Worm (Caenorhabditis elegans) whole organism, L3 larva: ENCODE measurements around the gene tgn-38.

Experiments used
- ZK546.5 ChIP-seq: sonication (generic microtip); optimal IDR thresholded peaks from 2 replicates; lab custom pipeline; 2017; ENCODE audit warnings: missing biosample characterization, missing genetic modification characterization
- aly-2 ChIP-seq: fragments of 150-350 bp; optimal IDR thresholded peaks from 2 replicates; lab custom pipeline; 2014; ENCODE audit warnings: missing biosample characterization, missing genetic modification characterization
- ama-1 ChIP-seq: fragments of 150-350 bp; optimal IDR thresholded peaks from 2 replicates; lab custom pipeline; 2018
- ceh-16 ChIP-seq: sonication (generic microtip); optimal IDR thresholded peaks from 2 replicates; lab custom pipeline; 2017; ENCODE audit warnings: missing biosample characterization, missing genetic modification characterization
- ceh-82 ChIP-seq: fragments of 150-350 bp; optimal IDR thresholded peaks from 2 replicates; lab custom pipeline; 2014; ENCODE audit warnings: missing biosample characterization, missing genetic modification characterization
- ceh-9 ChIP-seq: sonication (generic microtip); optimal IDR thresholded peaks from 2 replicates; lab custom pipeline; 2018; ENCODE audit warnings: missing biosample characterization, missing genetic modification characterization
- daf-12 ChIP-seq: fragments of 150-350 bp; optimal IDR thresholded peaks from 2 replicates; lab custom pipeline; 2014; ENCODE audit warnings: missing biosample characterization, missing genetic modification reagents, missing genetic modification characterization
- egl-27 ChIP-seq: sonication (generic microtip); optimal IDR thresholded peaks from 4 replicates; lab custom pipeline; 2017; ENCODE audit warnings: missing biosample characterization, missing genetic modification reagents, missing genetic modification characterization
- egl-5 ChIP-seq: fragments of 150-350 bp; optimal IDR thresholded peaks from 2 replicates; lab custom pipeline; 2017; ENCODE audit warnings: missing biosample characterization, missing genetic modification reagents, missing genetic modification characterization, inconsistent platforms
- elt-1 ChIP-seq: fragments of 150-350 bp; optimal IDR thresholded peaks from 2 replicates; lab custom pipeline; 2014; ENCODE audit warnings: missing biosample characterization, missing genetic modification characterization
- elt-2 ChIP-seq: sonication (generic microtip); optimal IDR thresholded peaks from 2 replicates; lab custom pipeline; 2016; ENCODE audit warnings: missing genetic modification reagents, mild to moderate bottlenecking, missing genetic modification characterization, missing compliant biosample characterization
- eor-1 ChIP-seq, 2 experiments: fragments of 150-350 bp; optimal IDR thresholded peaks; 2 replicates each; lab custom pipeline; 2014 to 2018; ENCODE audit warnings: missing biosample characterization in 2 of 2, missing genetic modification characterization in 2 of 2
- fkh-10 ChIP-seq: sonication (generic microtip); optimal IDR thresholded peaks from 2 replicates; lab custom pipeline; 2017; ENCODE audit warnings: missing biosample characterization, missing genetic modification reagents, missing genetic modification characterization
- fkh-2 ChIP-seq: fragments of 150-350 bp; optimal IDR thresholded peaks from 2 replicates; lab custom pipeline; 2014; ENCODE audit warnings: missing biosample characterization, missing genetic modification reagents, missing genetic modification characterization
- fos-1 ChIP-seq: fragments of 150-350 bp; optimal IDR thresholded peaks from 2 replicates; lab custom pipeline; 2014; ENCODE audit warnings: missing biosample characterization, missing genetic modification characterization
- hmg-11 ChIP-seq: sonication (generic microtip); optimal IDR thresholded peaks from 2 replicates; lab custom pipeline; 2016; ENCODE audit warnings: missing genetic modification characterization, missing compliant biosample characterization
- mdl-1 ChIP-seq: fragments of 150-350 bp; optimal IDR thresholded peaks from 2 replicates; lab custom pipeline; 2014; ENCODE audit warnings: missing biosample characterization, missing genetic modification characterization
- mml-1 ChIP-seq: fragments of 150-350 bp; sonication (generic microtip); optimal IDR thresholded peaks from 3 replicates; lab custom pipeline; 2014; ENCODE audit warnings: missing biosample characterization, missing genetic modification characterization
- nfya-1 ChIP-seq: sonication (generic microtip); optimal IDR thresholded peaks from 2 replicates; lab custom pipeline; 2017; ENCODE audit warnings: missing genetic modification characterization, mild to moderate bottlenecking, missing compliant biosample characterization, antibody characterized with exemption, moderate library complexity; ENCODE audit not compliant: insufficient read depth
- nhr-11 ChIP-seq: fragments of 150-350 bp; optimal IDR thresholded peaks from 2 replicates; lab custom pipeline; 2014; ENCODE audit warnings: missing biosample characterization, missing genetic modification characterization
- nhr-12 ChIP-seq: fragments of 150-350 bp; optimal IDR thresholded peaks from 2 replicates; lab custom pipeline; 2014; ENCODE audit warnings: missing biosample characterization, missing genetic modification characterization
- nhr-23 ChIP-seq: fragments of 150-350 bp; optimal IDR thresholded peaks from 2 replicates; lab custom pipeline; 2014; ENCODE audit warnings: missing biosample characterization, missing genetic modification reagents, missing genetic modification characterization
- nhr-237 ChIP-seq: fragments of 150-350 bp; optimal IDR thresholded peaks from 2 replicates; lab custom pipeline; 2014; ENCODE audit warnings: missing biosample characterization, missing genetic modification characterization
- nhr-28 ChIP-seq: fragments of 150-350 bp; optimal IDR thresholded peaks from 2 replicates; lab custom pipeline; 2014; ENCODE audit warnings: missing biosample characterization, missing genetic modification characterization
- nhr-43 ChIP-seq: sonication (generic microtip); optimal IDR thresholded peaks from 2 replicates; lab custom pipeline; 2016; ENCODE audit warnings: mild to moderate bottlenecking, missing genetic modification characterization, missing compliant biosample characterization; ENCODE audit not compliant: poor library complexity, severe bottlenecking
- nhr-67 ChIP-seq: fragments of 150-350 bp; optimal IDR thresholded peaks from 2 replicates; lab custom pipeline; 2014; ENCODE audit warnings: missing biosample characterization, missing genetic modification characterization
- nhr-77 ChIP-seq: fragments of 150-350 bp; optimal IDR thresholded peaks from 2 replicates; lab custom pipeline; 2014; ENCODE audit warnings: missing biosample characterization, missing genetic modification characterization
- pha-4 ChIP-seq: fragments of 150-350 bp; optimal IDR thresholded peaks from 2 replicates; lab custom pipeline; 2014; ENCODE audit warnings: missing biosample characterization, missing genetic modification reagents, missing genetic modification characterization
- pqm-1 ChIP-seq: fragments of 150-350 bp; optimal IDR thresholded peaks from 2 replicates; lab custom pipeline; 2017; ENCODE audit warnings: missing biosample characterization, missing genetic modification characterization, inconsistent platforms
- sea-2 ChIP-seq: fragments of 150-350 bp; sonication (generic microtip); optimal IDR thresholded peaks from 4 replicates; lab custom pipeline; 2014; ENCODE audit warnings: missing biosample characterization, missing genetic modification reagents, missing genetic modification characterization
- skn-1 ChIP-seq: fragments of 150-350 bp; optimal IDR thresholded peaks from 2 replicates; lab custom pipeline; 2014; ENCODE audit warnings: missing biosample characterization, missing genetic modification characterization
- snpc-4 ChIP-seq: fragments of 150-350 bp; optimal IDR thresholded peaks from 2 replicates; lab custom pipeline; 2014; ENCODE audit warnings: missing biosample characterization, missing genetic modification characterization
- tbx-2 ChIP-seq: sonication (generic microtip); optimal IDR thresholded peaks from 2 replicates; lab custom pipeline; 2016; ENCODE audit warnings: mild to moderate bottlenecking, missing genetic modification characterization, missing compliant biosample characterization
- unc-39 ChIP-seq: sonication (generic microtip); optimal IDR thresholded peaks from 4 replicates; lab custom pipeline; 2017; ENCODE audit warnings: missing biosample characterization, missing genetic modification characterization
- unc-62 ChIP-seq: fragments of 150-350 bp; sonication (generic microtip); optimal IDR thresholded peaks from 4 replicates; lab custom pipeline; 2014; ENCODE audit warnings: missing biosample characterization, missing genetic modification reagents, missing genetic modification characterization
- zag-1 ChIP-seq: fragments of 150-350 bp; optimal IDR thresholded peaks from 2 replicates; lab custom pipeline; 2014; ENCODE audit warnings: missing biosample characterization, missing genetic modification characterization
- ztf-11 ChIP-seq: fragments of 150-350 bp; optimal IDR thresholded peaks from 2 replicates; lab custom pipeline; 2014; ENCODE audit warnings: missing biosample characterization, missing genetic modification characterization
- ztf-4 ChIP-seq: fragments of 150-350 bp; optimal IDR thresholded peaks from 2 replicates; lab custom pipeline; 2014; ENCODE audit warnings: missing biosample characterization, missing genetic modification characterization

tgn-38 gene

ce11 chrIV:12029074-12029473 lies at the start of gene tgn-38:
Gene tgn-38, minus strand, starts transcription at chrIV:12029174.
- TF ChIP-seq unc-62 (GFP tag; lab: Kevin White, UChicago), result no peak
- no peak for TF ChIP-seq nhr-28
- no peak for TF ChIP-seq nhr-67 (tag; lab: Kevin White, UChicago)
- TF ChIP-seq fkh-2, result no peak
- TF ChIP-seq aly-2, result no peak
- no peak for TF ChIP-seq fos-1 (tag; lab: Kevin White, UChicago)
- TF ChIP-seq nhr-43, result no peak
- TF ChIP-seq mml-1 (tag; lab: Kevin White, UChicago), result no peak
- TF ChIP-seq nhr-11 (tag; lab: Kevin White, UChicago), result no peak
- TF ChIP-seq nhr-12 (tag; lab: Kevin White, UChicago), result no peak
- TF ChIP-seq nhr-77, result no peak
- no peak for TF ChIP-seq nhr-23 (tag; lab: Kevin White, UChicago)
- no peak for TF ChIP-seq snpc-4 (tag; lab: Kevin White, UChicago)
- TF ChIP-seq ama-1 (lab: Kevin White, UChicago), result no peak
- TF ChIP-seq egl-27 (tag; lab: Kevin White, UChicago), result no peak
- no peak for TF ChIP-seq ceh-82
- TF ChIP-seq mdl-1 (tag; lab: Kevin White, UChicago), result no peak
- no peak for TF ChIP-seq sea-2 (GFP tag; lab: Kevin White, UChicago)
- TF ChIP-seq ceh-9 (tag; lab: Kevin White, UChicago), result no peak
- no peak for TF ChIP-seq nfya-1 (tag; lab: Kevin White, UChicago)
- TF ChIP-seq, all 47 proteins: peak for 0

ce11 chrIV:12078112-12078812 lies 49.3 kb upstream of the tgn-38 start, which contains the start of gene tmed-1:
Gene tmed-1, minus strand, starts transcription at chrIV:12078162.
- TF ChIP-seq nhr-23 (tag; lab: Kevin White, UChicago) (no peak), eor-1 (tag; optimal IDR thresholded peaks at IDR 0.05; lab: Kevin White, UChicago) (no peak), aly-2 (no peak), nhr-237 (tag; lab: Kevin White, UChicago) (no peak), tbx-2 (tag; lab: Kevin White, UChicago) (no peak), elt-1 (tag; lab: Kevin White, UChicago) (no peak), ZK546.5 (tag; lab: Kevin White, UChicago) (no peak), hmg-11 (tag; lab: Kevin White, UChicago) (no peak), nhr-11 (tag; lab: Kevin White, UChicago) (no peak), skn-1 (tag; lab: Kevin White, UChicago) (no peak), fkh-2 (no peak)
- TF ChIP-seq, all 47 proteins: peak for 0

- TF ChIP-seq mml-1 (tag; lab: Kevin White, UChicago) (no peak), nhr-23 (tag; lab: Kevin White, UChicago) (no peak), ztf-4 (tag; lab: Kevin White, UChicago) (no peak), elt-2 (tag; lab: Kevin White, UChicago) (no peak), ceh-9 (tag; lab: Kevin White, UChicago) (no peak), fkh-10 (GFP tag; lab: Kevin White, UChicago) (no peak), ama-1 (lab: Kevin White, UChicago) (no peak), ceh-16 (no peak), nhr-67 (tag; lab: Kevin White, UChicago) (no peak), hmg-11 (tag; lab: Kevin White, UChicago) (no peak), egl-5 (no peak), nhr-28 (no peak), unc-62 (GFP tag; lab: Kevin White, UChicago) (no peak), ztf-11 (tag; lab: Kevin White, UChicago) (no peak), mdl-1 (tag; lab: Kevin White, UChicago) (no peak), unc-39 (tag; lab: Kevin White, UChicago) (no peak), pha-4 (tag; lab: Kevin White, UChicago) (no peak), daf-12 (tag; lab: Kevin White, UChicago) (no peak)
- TF ChIP-seq, all 47 proteins: peak for 0
These were observed 46.5 kb upstream of the tgn-38 start, which contains the start of gene K08E4.7 for ce11 chrIV:12075497-12075896. Gene K08E4.7, plus strand, starts transcription at chrIV:12075797.

ce11 chrIV:12068590-12068989 lies 39.6 kb upstream of the tgn-38 start, which contains the start of gene bath-37:
Gene bath-37, plus strand, starts transcription at chrIV:12068890.
- TF ChIP-seq ztf-11 (tag; lab: Kevin White, UChicago) (no peak), nhr-77 (no peak), ztf-4 (tag; lab: Kevin White, UChicago) (no peak), mdl-1 (tag; lab: Kevin White, UChicago) (no peak), nhr-67 (tag; lab: Kevin White, UChicago) (no peak), pqm-1 (tag; lab: Kevin White, UChicago) (no peak), ceh-82 (no peak), zag-1 (no peak), skn-1 (tag; lab: Kevin White, UChicago) (no peak), nfya-1 (tag; lab: Kevin White, UChicago) (no peak), ceh-16 (no peak), pha-4 (tag; lab: Kevin White, UChicago) (no peak), elt-2 (tag; lab: Kevin White, UChicago) (no peak), nhr-28 (no peak), egl-27 (tag; lab: Kevin White, UChicago) (no peak)
